Fruit fly (Drosophila melanogaster): ENCODE measurements around the gene CG15458.

CG15458 gene

DNA sequence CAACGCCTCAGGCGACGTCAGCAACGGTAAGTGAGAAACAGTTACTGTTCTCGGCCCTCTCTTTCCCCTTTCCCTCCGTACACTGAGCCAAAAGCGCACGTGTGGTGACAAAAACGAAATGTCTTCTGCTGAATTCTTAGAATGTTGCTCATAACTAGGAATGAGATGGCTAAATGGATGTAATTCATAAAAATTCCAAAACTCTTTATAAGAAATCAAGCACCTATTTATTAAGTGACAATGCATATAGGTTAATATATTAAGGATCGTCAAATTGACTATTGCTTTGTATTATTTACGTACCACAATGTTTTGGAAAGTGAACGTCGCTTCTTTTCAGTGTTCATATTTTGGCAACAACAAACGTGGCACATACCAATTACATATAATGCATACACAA lies 20.5 kb upstream of the CG15458 start (continued):
- TF ChIP-seq tna (GFP tag; IDR thresholded peaks at IDR 0.05; ENCODE audit: partially characterized antibody) (no peak), PHDP (tag; optimal IDR thresholded peaks at IDR 0.05) (peak; percentile 33), Neu2 (GFP tag; optimal IDR thresholded peaks at IDR 0.05; ENCODE audit: borderline replicate concordance) (no peak), CG7357 (GFP tag; IDR thresholded peaks at IDR 0.05) (no peak), Drgx (GFP tag; IDR thresholded peaks at IDR 0.05) (no peak), CG2129 (GFP tag; IDR thresholded peaks at IDR 0.05; ENCODE audit: partially characterized antibody) (no peak), stc (GFP tag; IDR thresholded peaks at IDR 0.05) (no peak), CG31441 (GFP tag; IDR thresholded peaks at IDR 0.05) (no peak), BtbVII (GFP tag; optimal IDR thresholded peaks at IDR 0.05) (peak; percentile 28), Ets65A (GFP tag) (peak; percentile 83), YL-1 (GFP tag; optimal IDR thresholded peaks at IDR 0.05) (no peak), lmd (GFP tag; IDR thresholded peaks at IDR 0.05) (peak; percentile 45; the same call in 1 of the 2 replicates), hth (optimal IDR thresholded peaks at IDR 0.05) (no peak), CG9727 (GFP tag; optimal IDR thresholded peaks at IDR 0.05) (peak; percentile 20), CG2199 (GFP tag; IDR thresholded peaks at IDR 0.05) (no peak), H2.0 (GFP tag; IDR thresholded peaks at IDR 0.05) (no peak), CG11723 (GFP tag; optimal IDR thresholded peaks at IDR 0.05) (no peak), Dad (GFP tag; optimal IDR thresholded peaks at IDR 0.05) (no peak), lola (GFP tag; optimal IDR thresholded peaks at IDR 0.05) (no peak), CG6175 (GFP tag; IDR thresholded peaks at IDR 0.05) (no peak), tio (GFP tag; optimal IDR thresholded peaks at IDR 0.05) (no peak), CoRest (tag; optimal IDR thresholded peaks at IDR 0.05) (peak; percentile 33), disco-r (GFP tag; optimal IDR thresholded peaks at IDR 0.05) (no peak), CG15601 (tag; optimal IDR thresholded peaks at IDR 0.05) (no peak), pnt (GFP tag; optimal IDR thresholded peaks at IDR 0.05) (no peak), CG15479 (GFP tag; optimal IDR thresholded peaks at IDR 0.05) (no peak), unpg (GFP tag; optimal IDR thresholded peaks at IDR 0.05) (no peak), CG12744 (GFP tag; optimal IDR thresholded peaks at IDR 0.05) (no peak), Ada2b (GFP tag; IDR thresholded peaks at IDR 0.05) (no peak), CG6813 (GFP tag; optimal IDR thresholded peaks at IDR 0.05) (no peak), CG13296 (GFP tag; optimal IDR thresholded peaks at IDR 0.05) (peak; percentile 45), corto (GFP tag; optimal IDR thresholded peaks at IDR 0.05) (no peak), zen (tag; optimal IDR thresholded peaks at IDR 0.05) (no peak), exex (tag; optimal IDR thresholded peaks at IDR 0.05) (no peak), CG18011 (GFP tag; optimal IDR thresholded peaks at IDR 0.05) (no peak), sisA (GFP tag; IDR thresholded peaks at IDR 0.05) (0 out of 2 replicates have a peak, but pooled peaks have one; percentile 22), H15 (GFP tag; IDR thresholded peaks at IDR 0.05) (no peak), CG1647 (GFP tag; optimal IDR thresholded peaks at IDR 0.05) (no peak), gcm (GFP tag; optimal IDR thresholded peaks at IDR 0.05) (no peak), Med (GFP tag) (peak; percentile 83), CG8765 (GFP tag; IDR thresholded peaks at IDR 0.05) (no peak), Blimp-1 (GFP tag; optimal IDR thresholded peaks at IDR 0.05) (no peak), ERR (GFP tag; optimal IDR thresholded peaks at IDR 0.05) (no peak), B-H2 (GFP tag; optimal IDR thresholded peaks at IDR 0.05) (peak; percentile 12), tx (GFP tag; optimal IDR thresholded peaks at IDR 0.05) (no peak), knrl (GFP tag; IDR thresholded peaks at IDR 0.05; ENCODE audit: partially characterized antibody) (no peak), kni (GFP tag; optimal IDR thresholded peaks at IDR 0.05) (no peak), CG6765 (GFP tag; optimal IDR thresholded peaks at IDR 0.05) (no peak), chinmo (GFP tag; IDR thresholded peaks at IDR 0.05; ENCODE audit: partially characterized antibody) (no peak), Fer2 (tag; optimal IDR thresholded peaks at IDR 0.05) (no peak), CG12236 (GFP tag; optimal IDR thresholded peaks at IDR 0.05) (no peak)

All from whole organism, embryonic.